In genomic region chrX:12017908-12018479, ce11 we compare ENCODE assay signal across 3 worm cellular contexts.
A peak's percentile ranks its signal among the peaks of the same experiment; 100 is the strongest.
TF ChIP-seq lines count a peak whose summit lies in the region.

Gene nmat-1 (minus strand): TSS chrX:12018043.
Gene ucr-2.1 (plus strand): TSS chrX:12018429.

TF ChIP-seq in whole organism, L1 larva, 84 proteins besides CTCF, POLR2A, EP300 and RAD21 (continued from another document and continues in another):
- TF ChIP-seq lin-39 (tag; optimal IDR thresholded peaks at IDR 0.05; lab: Kevin White, UChicago) (no peak), lin-35 (GFP tag; optimal IDR thresholded peaks at IDR 0.05; lab: Kevin White, UChicago) (peak; percentile 25 to 83), dpl-1 (GFP tag; optimal IDR thresholded peaks at IDR 0.05; lab: Kevin White, UChicago) (peak; percentile 48 to 54 (median 52)), unc-130 (tag; optimal IDR thresholded peaks at IDR 0.05; lab: Kevin White, UChicago) (peak; percentile 82), mef-2 (tag; optimal IDR thresholded peaks at IDR 0.05; lab: Kevin White, UChicago) (no peak), fos-1 (tag; optimal IDR thresholded peaks at IDR 0.05; lab: Kevin White, UChicago) (peak; percentile 19), nhr-28 (tag; optimal IDR thresholded peaks at IDR 0.05; lab: Kevin White, UChicago) (no peak), elt-2 (tag; optimal IDR thresholded peaks at IDR 0.05; lab: Kevin White, UChicago) (peak; percentile 81), hpl-2 (GFP tag; optimal IDR thresholded peaks at IDR 0.05; lab: Kevin White, UChicago) (peak; percentile 75), lin-15B (tag; optimal IDR thresholded peaks at IDR 0.05; lab: Kevin White, UChicago) (peak; percentile 76), unc-86 (tag; optimal IDR thresholded peaks at IDR 0.05; lab: Kevin White, UChicago) (peak; percentile 51), nhr-11 (tag; optimal IDR thresholded peaks at IDR 0.05; lab: Kevin White, UChicago) (no peak), ceh-82 (tag; optimal IDR thresholded peaks at IDR 0.05; lab: Kevin White, UChicago) (peak; percentile 23 to 71 (median 30)), sptf-1 (tag; optimal IDR thresholded peaks at IDR 0.05; lab: Kevin White, UChicago) (no peak), nhr-20 (tag; optimal IDR thresholded peaks at IDR 0.05; lab: Kevin White, UChicago) (peak; percentile 93), blmp-1 (tag; optimal IDR thresholded peaks at IDR 0.05; lab: Kevin White, UChicago) (peak; percentile 76), rnt-1 (tag; optimal IDR thresholded peaks at IDR 0.05; lab: Kevin White, UChicago) (peak; percentile 87), zag-1 (tag; optimal IDR thresholded peaks at IDR 0.05; lab: Kevin White, UChicago) (no peak), aha-1 (tag; optimal IDR thresholded peaks at IDR 0.05; lab: Kevin White, UChicago) (peak; percentile 8), tbx-2 (tag; optimal IDR thresholded peaks at IDR 0.05; lab: Kevin White, UChicago) (peak; percentile 76), ceh-90 (tag; optimal IDR thresholded peaks at IDR 0.05; lab: Kevin White, UChicago) (no peak), F16B12.6 (tag; optimal IDR thresholded peaks at IDR 0.05; lab: Kevin White, UChicago) (peak; percentile 19), efl-1 (optimal IDR thresholded peaks at IDR 0.05; lab: Kevin White, UChicago) (peak; percentile 54 to 58), efl-1 (GFP tag; optimal IDR thresholded peaks at IDR 0.05 in 1 of 2; lab: Kevin White, UChicago) (peak in 1 of 2 experiments; percentile 45), nhr-85 (tag; lab: Kevin White, UChicago) (peak; percentile 90), C04F5.9 (tag; optimal IDR thresholded peaks at IDR 0.05; lab: Kevin White, UChicago) (peak; percentile 39), mep-1 (tag; optimal IDR thresholded peaks at IDR 0.05; lab: Kevin White, UChicago) (peak; percentile 88), ztf-11 (tag; optimal IDR thresholded peaks at IDR 0.05; lab: Kevin White, UChicago) (peak in 1 of 2 experiments; percentile 38), elt-3 (tag; optimal IDR thresholded peaks at IDR 0.05; lab: Kevin White, UChicago) (peak in 3 of 6 experiments; percentile 24 to 79 (median 40)), lin-13 (GFP tag; optimal IDR thresholded peaks at IDR 0.05; lab: Kevin White, UChicago) (peak; percentile 56), irx-1 (tag; optimal IDR thresholded peaks at IDR 0.05; lab: Kevin White, UChicago) (peak; percentile 57), ceh-8 (GFP tag; optimal IDR thresholded peaks at IDR 0.05; lab: Kevin White, UChicago) (peak; percentile 27), nhr-90 (tag; optimal IDR thresholded peaks at IDR 0.05; lab: Kevin White, UChicago; ENCODE audit: poor library complexity) (peak; percentile 89), nhr-19 (GFP tag; conservative IDR thresholded peaks at IDR 0.05; lab: Robert Waterston, UW) (peak; percentile 79), unc-98 (GFP tag; IDR thresholded peaks at IDR 0.05; lab: Robert Waterston, UW) (no peak), ztf-4 (tag; optimal IDR thresholded peaks at IDR 0.05; lab: Kevin White, UChicago) (peak; percentile 44), pax-3 (tag; optimal IDR thresholded peaks at IDR 0.05; lab: Kevin White, UChicago) (no peak), hlh-4 (tag; optimal IDR thresholded peaks at IDR 0.05; lab: Kevin White, UChicago) (no peak), C16A3.4 (tag; optimal IDR thresholded peaks at IDR 0.05; lab: Kevin White, UChicago) (peak; percentile 89), fkh-10 (GFP tag; optimal IDR thresholded peaks at IDR 0.05; lab: Kevin White, UChicago) (no peak), jun-1 (tag; optimal IDR thresholded peaks at IDR 0.05; lab: Kevin White, UChicago) (peak; percentile 54), pag-3 (tag; optimal IDR thresholded peaks at IDR 0.05; lab: Kevin White, UChicago; ENCODE audit: borderline replicate concordance, insufficient read depth) (no peak), ceh-88 (GFP tag; IDR thresholded peaks at IDR 0.05; lab: Robert Waterston, UW) (no peak)

TF ChIP-seq in whole organism, L3 larva, 47 proteins besides CTCF, POLR2A, EP300 and RAD21 (continued from another document):
- TF ChIP-seq R02D3.7 (tag; optimal IDR thresholded peaks at IDR 0.05; lab: Kevin White, UChicago) (no peak), nfya-1 (tag; optimal IDR thresholded peaks at IDR 0.05; lab: Kevin White, UChicago; ENCODE audit: insufficient read depth) (peak; percentile 71), ama-1 (optimal IDR thresholded peaks at IDR 0.05; lab: Kevin White, UChicago) (no peak), fkh-10 (GFP tag; optimal IDR thresholded peaks at IDR 0.05; lab: Kevin White, UChicago) (peak; percentile 6), lsy-12 (tag; optimal IDR thresholded peaks at IDR 0.05; lab: Kevin White, UChicago) (no peak), nhr-12 (tag; optimal IDR thresholded peaks at IDR 0.05; lab: Kevin White, UChicago) (no peak), nhr-11 (tag; optimal IDR thresholded peaks at IDR 0.05; lab: Kevin White, UChicago) (no peak), eor-1 (tag; optimal IDR thresholded peaks at IDR 0.05; lab: Kevin White, UChicago) (no peak), nhr-76 (tag; optimal IDR thresholded peaks at IDR 0.05; lab: Kevin White, UChicago) (no peak), ztf-11 (tag; optimal IDR thresholded peaks at IDR 0.05; lab: Kevin White, UChicago) (no peak), elt-3 (tag; optimal IDR thresholded peaks at IDR 0.05; lab: Kevin White, UChicago) (no peak), nhr-28 (tag; optimal IDR thresholded peaks at IDR 0.05; lab: Kevin White, UChicago) (no peak), unc-39 (tag; optimal IDR thresholded peaks at IDR 0.05; lab: Kevin White, UChicago) (no peak), fos-1 (tag; optimal IDR thresholded peaks at IDR 0.05; lab: Kevin White, UChicago) (no peak), mml-1 (tag; optimal IDR thresholded peaks at IDR 0.05; lab: Kevin White, UChicago) (no peak), pha-4 (tag; optimal IDR thresholded peaks at IDR 0.05; lab: Kevin White, UChicago) (peak; percentile 92), ceh-9 (tag; optimal IDR thresholded peaks at IDR 0.05; lab: Kevin White, UChicago) (no peak), daf-12 (tag; optimal IDR thresholded peaks at IDR 0.05; lab: Kevin White, UChicago) (no peak), nhr-23 (tag; optimal IDR thresholded peaks at IDR 0.05; lab: Kevin White, UChicago) (peak; percentile 73), ceh-16 (tag; optimal IDR thresholded peaks at IDR 0.05; lab: Kevin White, UChicago) (no peak), aly-2 (tag; optimal IDR thresholded peaks at IDR 0.05; lab: Kevin White, UChicago) (no peak), pqm-1 (tag; optimal IDR thresholded peaks at IDR 0.05; lab: Kevin White, UChicago) (peak; percentile 68), egl-5 (tag; optimal IDR thresholded peaks at IDR 0.05; lab: Kevin White, UChicago) (peak; percentile 85), ztf-4 (tag; optimal IDR thresholded peaks at IDR 0.05; lab: Kevin White, UChicago) (no peak), elt-2 (tag; optimal IDR thresholded peaks at IDR 0.05; lab: Kevin White, UChicago) (peak; percentile 83), mdl-1 (tag; optimal IDR thresholded peaks at IDR 0.05; lab: Kevin White, UChicago) (no peak), elt-1 (tag; optimal IDR thresholded peaks at IDR 0.05; lab: Kevin White, UChicago) (no peak), ceh-28 (tag; optimal IDR thresholded peaks at IDR 0.05; lab: Kevin White, UChicago) (peak; percentile 41)

TF ChIP-seq in whole organism, young adult, 124 proteins besides CTCF, POLR2A, EP300 and RAD21 (continued from another document and continues in another):
- TF ChIP-seq T07F8.4 (tag; optimal IDR thresholded peaks at IDR 0.05; lab: Kevin White, UChicago) (no peak), somi-1 (GFP tag; optimal IDR thresholded peaks at IDR 0.05; lab: Kevin White, UChicago) (no peak), lsy-27 (tag; optimal IDR thresholded peaks at IDR 0.05; lab: Kevin White, UChicago; ENCODE audit: borderline replicate concordance, insufficient read depth) (no peak), xnd-1 (tag; optimal IDR thresholded peaks at IDR 0.05; lab: Kevin White, UChicago) (no peak), bed-2 (GFP tag; IDR thresholded peaks at IDR 0.05; lab: Robert Waterston, UW) (no peak), hsf-1 (GFP tag; IDR thresholded peaks at IDR 0.05; lab: Robert Waterston, UW) (no peak), sea-2 (GFP tag; IDR thresholded peaks at IDR 0.05; lab: Robert Waterston, UW) (no peak), F57A8.1 (GFP tag; optimal IDR thresholded peaks at IDR 0.05; lab: Kevin White, UChicago) (no peak), Y67H2A.10 (GFP tag; conservative IDR thresholded peaks at IDR 0.05; lab: Robert Waterston, UW) (no peak), ztf-18 (tag; optimal IDR thresholded peaks at IDR 0.05; lab: Kevin White, UChicago) (peak; percentile 65), sdz-38 (tag; optimal IDR thresholded peaks at IDR 0.05; lab: Kevin White, UChicago) (no peak), hlh-12 (tag; optimal IDR thresholded peaks at IDR 0.05; lab: Kevin White, UChicago) (no peak), lin-35 (GFP tag; optimal IDR thresholded peaks at IDR 0.05; lab: Kevin White, UChicago) (peak in 1 of 3 experiments; percentile 37), Y53G8AR.9 (GFP tag; conservative IDR thresholded peaks at IDR 0.05; lab: Robert Waterston, UW) (no peak), K12H6.12 (tag; optimal IDR thresholded peaks at IDR 0.05; lab: Kevin White, UChicago) (peak; percentile 66), ama-1 (optimal IDR thresholded peaks at IDR 0.05; lab: Kevin White, UChicago) (no peak), ama-1 (GFP tag; optimal IDR thresholded peaks at IDR 0.05; lab: Kevin White, UChicago) (no peak), T26A5.8 (tag; optimal IDR thresholded peaks at IDR 0.05; lab: Kevin White, UChicago) (no peak), let-607 (tag; optimal IDR thresholded peaks at IDR 0.05; lab: Kevin White, UChicago) (peak in 1 of 2 experiments; percentile 63), sptf-2 (GFP tag; optimal IDR thresholded peaks at IDR 0.05; lab: Kevin White, UChicago) (no peak), madf-8 (GFP tag; conservative IDR thresholded peaks at IDR 0.05; lab: Robert Waterston, UW) (no peak), ccch-3 (GFP tag; optimal IDR thresholded peaks at IDR 0.05; lab: Kevin White, UChicago) (peak; percentile 33), cebp-2 (GFP tag; IDR thresholded peaks at IDR 0.05; lab: Robert Waterston, UW) (no peak), lin-54 (GFP tag; optimal IDR thresholded peaks at IDR 0.05; lab: Kevin White, UChicago) (no peak), nhr-90 (tag; optimal IDR thresholded peaks at IDR 0.05; lab: Kevin White, UChicago) (peak; percentile 44), ztf-22 (GFP tag; optimal IDR thresholded peaks at IDR 0.05; lab: Kevin White, UChicago) (no peak), F23B12.7 (tag; optimal IDR thresholded peaks at IDR 0.05; lab: Kevin White, UChicago; ENCODE audit: insufficient read depth) (peak; percentile 41), B0019.2 (GFP tag; conservative IDR thresholded peaks at IDR 0.05; lab: Robert Waterston, UW) (no peak), ztf-3 (GFP tag; optimal IDR thresholded peaks at IDR 0.05; lab: Kevin White, UChicago) (no peak), ztf-26 (tag; optimal IDR thresholded peaks at IDR 0.05; lab: Kevin White, UChicago) (peak; percentile 48), athp-1 (tag; optimal IDR thresholded peaks at IDR 0.05; lab: Kevin White, UChicago) (no peak), rec-8 (tag; optimal IDR thresholded peaks at IDR 0.05; lab: Kevin White, UChicago) (no peak), nhr-179 (tag; optimal IDR thresholded peaks at IDR 0.05; lab: Kevin White, UChicago) (no peak), tlf-1 (GFP tag; optimal IDR thresholded peaks at IDR 0.05; lab: Kevin White, UChicago) (peak; percentile 16), rcor-1 (GFP tag; IDR thresholded peaks at IDR 0.05; lab: Robert Waterston, UW) (no peak), zfh-2 (GFP tag; conservative IDR thresholded peaks at IDR 0.05; lab: Robert Waterston, UW) (no peak; the same call in none of the 2 replicates), lin-40 (tag; optimal IDR thresholded peaks at IDR 0.05; lab: Kevin White, UChicago) (peak; percentile 76), bed-1 (GFP tag; IDR thresholded peaks at IDR 0.05; lab: Robert Waterston, UW) (no peak), madf-6 (GFP tag; IDR thresholded peaks at IDR 0.05; lab: Robert Waterston, UW) (no peak), ceh-58 (GFP tag; IDR thresholded peaks at IDR 0.05; lab: Robert Waterston, UW) (no peak), F49E8.2 (tag; optimal IDR thresholded peaks at IDR 0.05; lab: Kevin White, UChicago; ENCODE audit: insufficient read depth) (no peak), D2030.7 (GFP tag; IDR thresholded peaks at IDR 0.05; lab: Robert Waterston, UW) (no peak), gei-17 (GFP tag; optimal IDR thresholded peaks at IDR 0.05; lab: Kevin White, UChicago) (peak; percentile 7), ztf-25 (GFP tag; IDR thresholded peaks at IDR 0.05; lab: Robert Waterston, UW) (no peak), mcd-1 (GFP tag; IDR thresholded peaks at IDR 0.05; lab: Robert Waterston, UW) (peak; percentile 98), efl-1 (GFP tag; optimal IDR thresholded peaks at IDR 0.05; lab: Kevin White, UChicago) (no peak), ceh-79 (tag; optimal IDR thresholded peaks at IDR 0.05; lab: Kevin White, UChicago) (no peak), madf-3 (GFP tag; IDR thresholded peaks at IDR 0.05; lab: Robert Waterston, UW) (no peak), lsl-1 (GFP tag; optimal IDR thresholded peaks at IDR 0.05; lab: Kevin White, UChicago) (no peak), dox-1 (GFP tag; IDR thresholded peaks at IDR 0.05; lab: Robert Waterston, UW) (peak; percentile 86), snpc-1.3 (tag; optimal IDR thresholded peaks at IDR 0.05; lab: Kevin White, UChicago; ENCODE audit: insufficient read depth) (no peak), snpc-1.1 (tag; optimal IDR thresholded peaks at IDR 0.05; lab: Kevin White, UChicago; ENCODE audit: insufficient read depth) (no peak), F22D6.2 (tag; optimal IDR thresholded peaks at IDR 0.05; lab: Kevin White, UChicago) (no peak), rpc-1 (optimal IDR thresholded peaks at IDR 0.05; lab: Kevin White, UChicago) (no peak), rpc-1 (tag; optimal IDR thresholded peaks at IDR 0.05; lab: Kevin White, UChicago) (no peak), snpc-4 (GFP tag; optimal IDR thresholded peaks at IDR 0.05; lab: Kevin White, UChicago) (no peak), snpc-4 (tag; optimal IDR thresholded peaks at IDR 0.05; lab: Kevin White, UChicago) (peak in 2 of 4 experiments; percentile 1 to 50), F37B4.10 (GFP tag; IDR thresholded peaks at IDR 0.05; lab: Robert Waterston, UW) (no peak), hlh-26 (GFP tag; conservative IDR thresholded peaks at IDR 0.05; lab: Robert Waterston, UW) (no peak), B0261.1 (tag; optimal IDR thresholded peaks at IDR 0.05; lab: Kevin White, UChicago) (no peak), C17E4.6 (GFP tag; IDR thresholded peaks at IDR 0.05; lab: Robert Waterston, UW) (no peak), attf-3 (GFP tag; conservative IDR thresholded peaks at IDR 0.05; lab: Robert Waterston, UW) (no peak), dpff-1 (tag; optimal IDR thresholded peaks at IDR 0.05; lab: Kevin White, UChicago) (no peak), Y95B8A.8 (GFP tag; IDR thresholded peaks at IDR 0.05; lab: Robert Waterston, UW) (no peak), let-526 (GFP tag; IDR thresholded peaks at IDR 0.05; lab: Robert Waterston, UW) (no peak), mes-4 (tag; optimal IDR thresholded peaks at IDR 0.05; lab: Kevin White, UChicago) (no peak), dpl-1 (GFP tag; optimal IDR thresholded peaks at IDR 0.05; lab: Kevin White, UChicago) (no peak), ekl-4 (GFP tag; IDR thresholded peaks at IDR 0.05; lab: Robert Waterston, UW) (no peak), ceh-100 (GFP tag; IDR thresholded peaks at IDR 0.05; lab: Robert Waterston, UW) (no peak), F52B5.7 (tag; optimal IDR thresholded peaks at IDR 0.05; lab: Kevin White, UChicago) (no peak), lag-1 (GFP tag; IDR thresholded peaks at IDR 0.05; lab: Robert Waterston, UW) (no peak), F10E7.11 (tag; optimal IDR thresholded peaks at IDR 0.05; lab: Kevin White, UChicago) (no peak), chd-7 (tag; optimal IDR thresholded peaks at IDR 0.05; lab: Kevin White, UChicago) (no peak), akir-1 (GFP tag; optimal IDR thresholded peaks at IDR 0.05; lab: Kevin White, UChicago) (no peak), F57C9.4 (tag; optimal IDR thresholded peaks at IDR 0.05; lab: Kevin White, UChicago) (no peak)
